Fruit fly (Drosophila melanogaster) whole organism, embryonic: ENCODE data around the gene RpL10Ab.

ENCODE experiments used
- BEAF-32 ChIP-seq: fragments of 200-800 bp; sonication (Bioruptor generic); optimal IDR thresholded peaks from 3 replicates; lab custom pipeline; 2017; ENCODE audit warnings: missing biosample characterization, missing genetic modification characterization, mild to moderate bottlenecking, moderate library complexity, missing genetic modification reagents
- CG10267 ChIP-seq: fragments of 200-800 bp; sonication (Bioruptor generic); optimal IDR thresholded peaks from 2 replicates; lab custom pipeline; 2018; ENCODE audit warnings: missing biosample characterization, mild to moderate bottlenecking, missing genetic modification characterization, moderate library complexity
- CG10959 ChIP-seq: fragments of 200-800 bp; sonication (Bioruptor generic); IDR thresholded peaks from 2 replicates; pipeline ENCODE4 v1.3.6; 2022; ENCODE audit warnings: missing biosample characterization, missing genetic modification characterization
- CG11093 ChIP-seq: fragments of 200-800 bp; sonication (Bioruptor generic); IDR thresholded peaks from 3 replicates; pipeline ENCODE4 v1.3.6; 2022; ENCODE audit warnings: missing biosample characterization, missing genetic modification characterization
- CG12071 ChIP-seq: fragments of 200-800 bp; sonication (Bioruptor generic); optimal IDR thresholded peaks from 3 replicates; lab custom pipeline; 2018; ENCODE audit warnings: missing biosample characterization, mild to moderate bottlenecking, missing genetic modification characterization
- CG12391 ChIP-seq: fragments of 200-800 bp; sonication (Bioruptor generic); optimal IDR thresholded peaks from 3 replicates; lab custom pipeline; 2018; ENCODE audit warnings: missing biosample characterization, mild to moderate bottlenecking, missing genetic modification characterization, moderate library complexity
- CG12769 ChIP-seq: fragments of 200-800 bp; sonication (Bioruptor generic); optimal IDR thresholded peaks from 2 replicates; lab custom pipeline; 2019; ENCODE audit warnings: missing biosample characterization, mild to moderate bottlenecking, missing genetic modification characterization, moderate library complexity
- CG12942 ChIP-seq: fragments of 200-800 bp; sonication (Bioruptor generic); optimal IDR thresholded peaks from 3 replicates; lab custom pipeline; 2016; ENCODE audit warnings: missing biosample characterization, missing genetic modification characterization
- CG14965 ChIP-seq: fragments of 200-800 bp; sonication (Bioruptor generic); optimal IDR thresholded peaks from 2 replicates; lab custom pipeline; 2016; ENCODE audit warnings: missing biosample characterization, missing genetic modification characterization, borderline replicate concordance
- CG15601 ChIP-seq: fragments of 200-800 bp; sonication (Bioruptor generic); optimal IDR thresholded peaks from 3 replicates; lab custom pipeline; 2019; ENCODE audit warnings: missing biosample characterization, mild to moderate bottlenecking, missing genetic modification characterization, moderate library complexity
- CG17568 ChIP-seq: fragments of 200-800 bp; sonication (Bioruptor generic); optimal IDR thresholded peaks from 2 replicates; lab custom pipeline; 2018; ENCODE audit warnings: missing biosample characterization, mild to moderate bottlenecking, missing genetic modification characterization, moderate library complexity
- CG1792 ChIP-seq: fragments of 200-800 bp; sonication (Bioruptor generic); optimal IDR thresholded peaks from 2 replicates; lab custom pipeline; 2016; ENCODE audit warnings: missing biosample characterization, missing genetic modification characterization
- CG2889 ChIP-seq: fragments of 200-800 bp; sonication (Bioruptor generic); IDR thresholded peaks from 3 replicates; pipeline ENCODE4 v1.3.6; 2022; ENCODE audit warnings: missing biosample characterization, missing genetic modification characterization
- CG30020 ChIP-seq: fragments of 200-800 bp; optimal IDR thresholded peaks from 2 replicates; lab custom pipeline; 2019; ENCODE audit warnings: missing biosample characterization, mild to moderate bottlenecking, missing genetic modification characterization, moderate library complexity
- CG31441 ChIP-seq: fragments of 200-800 bp; sonication (Bioruptor generic); IDR thresholded peaks from 2 replicates; pipeline ENCODE4 v1.3.6; 2022; ENCODE audit warnings: missing biosample characterization, missing genetic modification characterization
- CG42726 ChIP-seq: fragments of 200-800 bp; sonication (Bioruptor generic); IDR thresholded peaks from 2 replicates; pipeline ENCODE4 v1.3.6; 2022; ENCODE audit warnings: missing biosample characterization, missing genetic modification characterization; ENCODE audit not compliant: partially characterized antibody
- CG4360 ChIP-seq: fragments of 200-800 bp; sonication (Bioruptor generic); IDR thresholded peaks from 2 replicates; pipeline ENCODE4 v1.3.6; 2022; ENCODE audit warnings: missing biosample characterization, missing genetic modification characterization
- CG4730 ChIP-seq: fragments of 200-800 bp; sonication (Bioruptor generic); IDR thresholded peaks from 2 replicates; pipeline ENCODE4 v1.3.6; 2022; ENCODE audit warnings: missing biosample characterization, missing genetic modification characterization
- CG6683 ChIP-seq: fragments of 200-800 bp; sonication (Bioruptor generic); optimal IDR thresholded peaks from 2 replicates; lab custom pipeline; 2017; ENCODE audit warnings: missing biosample characterization, mild to moderate bottlenecking, missing genetic modification characterization, missing genetic modification reagents
- CG7928 ChIP-seq: fragments of 200-800 bp; sonication (Bioruptor generic); optimal IDR thresholded peaks from 2 replicates; lab custom pipeline; 2017; ENCODE audit warnings: missing biosample characterization, mild to moderate bottlenecking, missing genetic modification characterization
- CG8924 ChIP-seq: fragments of 200-800 bp; optimal IDR thresholded peaks from 3 replicates; lab custom pipeline; 2019; ENCODE audit warnings: missing biosample characterization, mild to moderate bottlenecking, missing genetic modification characterization, moderate library complexity
- CoRest ChIP-seq: fragments of 200-800 bp; sonication (Bioruptor generic); optimal IDR thresholded peaks from 3 replicates; lab custom pipeline; 2018; ENCODE audit warnings: missing biosample characterization, mild to moderate bottlenecking, missing genetic modification characterization, moderate library complexity
- D19A ChIP-seq: fragments of 200-800 bp; optimal IDR thresholded peaks from 3 replicates; lab custom pipeline; 2019; ENCODE audit warnings: missing biosample characterization, mild to moderate bottlenecking, missing genetic modification characterization, moderate library complexity
- ERR ChIP-seq: fragments of 200-800 bp; sonication (Bioruptor generic); optimal IDR thresholded peaks from 2 replicates; lab custom pipeline; 2016; ENCODE audit warnings: missing biosample characterization, missing genetic modification characterization
- GATAe ChIP-seq: fragments of 200-800 bp; sonication (Bioruptor generic); conservative IDR thresholded peaks from 2 replicates; pipeline ENCODE4 v1.3.6; 2022; ENCODE audit warnings: missing biosample characterization, missing genetic modification characterization
- Gug ChIP-seq: fragments of 200-800 bp; sonication (Bioruptor generic); IDR thresholded peaks from 4 replicates; pipeline ENCODE4 v1.3.6; 2022; ENCODE audit warnings: missing biosample characterization, missing genetic modification characterization
- Poxn ChIP-seq: fragments of 200-800 bp; sonication (Bioruptor generic); IDR thresholded peaks from 2 replicates; pipeline ENCODE4 v1.3.6; 2022; ENCODE audit warnings: missing biosample characterization, missing genetic modification characterization
- amos ChIP-seq: fragments of 200-800 bp; sonication (Bioruptor generic); IDR thresholded peaks from 2 replicates; pipeline ENCODE4 v1.3.6; 2022; ENCODE audit warnings: missing biosample characterization, missing genetic modification characterization; ENCODE audit not compliant: partially characterized antibody
- chinmo ChIP-seq: fragments of 200-800 bp; sonication (Bioruptor generic); IDR thresholded peaks from 4 replicates; pipeline ENCODE4 v1.3.6; 2022; ENCODE audit warnings: missing biosample characterization, missing genetic modification characterization; ENCODE audit not compliant: partially characterized antibody
- cwo ChIP-seq: fragments of 200-800 bp; sonication (Bioruptor generic); optimal IDR thresholded peaks from 3 replicates; lab custom pipeline; 2017; ENCODE audit warnings: missing biosample characterization, missing genetic modification characterization, mild to moderate bottlenecking, moderate library complexity, missing genetic modification reagents
- dimm ChIP-seq: fragments of 200-800 bp; sonication (Bioruptor generic); IDR thresholded peaks from 2 replicates; pipeline ENCODE4 v1.3.6; 2022; ENCODE audit warnings: missing biosample characterization, missing genetic modification characterization
- dmrt99B ChIP-seq: fragments of 200-800 bp; sonication (Bioruptor generic); optimal IDR thresholded peaks from 2 replicates; lab custom pipeline; 2018; ENCODE audit warnings: missing biosample characterization, mild to moderate bottlenecking, missing genetic modification characterization, moderate library complexity
- exex ChIP-seq: fragments of 200-800 bp; sonication (Bioruptor generic); optimal IDR thresholded peaks from 4 replicates; lab custom pipeline; 2018; ENCODE audit warnings: missing biosample characterization, mild to moderate bottlenecking, missing genetic modification characterization, moderate library complexity
- ind ChIP-seq: fragments of 200-800 bp; sonication (Bioruptor generic); optimal IDR thresholded peaks from 3 replicates; lab custom pipeline; 2016; ENCODE audit warnings: missing biosample characterization, missing genetic modification characterization
- lab ChIP-seq: fragments of 200-800 bp; sonication (Bioruptor generic); optimal IDR thresholded peaks from 3 replicates; lab custom pipeline; 2017; ENCODE audit warnings: missing biosample characterization, missing genetic modification characterization, mild to moderate bottlenecking, moderate library complexity, missing genetic modification reagents
- luna ChIP-seq: fragments of 200-800 bp; sonication (Bioruptor generic); optimal IDR thresholded peaks from 2 replicates; lab custom pipeline; 2016; ENCODE audit warnings: missing biosample characterization, missing genetic modification characterization
- mirr ChIP-seq: fragments of 200-800 bp; sonication (Bioruptor generic); optimal IDR thresholded peaks from 3 replicates; lab custom pipeline; 2018; ENCODE audit warnings: missing biosample characterization, mild to moderate bottlenecking, missing genetic modification characterization
- org-1 ChIP-seq: fragments of 200-800 bp; sonication (Bioruptor generic); optimal IDR thresholded peaks from 2 replicates; lab custom pipeline; 2017; ENCODE audit warnings: missing biosample characterization, missing genetic modification characterization
- row ChIP-seq: fragments of 200-800 bp; sonication (Bioruptor generic); IDR thresholded peaks from 3 replicates; pipeline ENCODE4 v1.3.6; 2022; ENCODE audit warnings: missing biosample characterization, missing genetic modification characterization
- sd ChIP-seq: fragments of 200-800 bp; sonication (Bioruptor generic); optimal IDR thresholded peaks from 3 replicates; lab custom pipeline; 2018; ENCODE audit warnings: missing biosample characterization, mild to moderate bottlenecking, missing genetic modification characterization, moderate library complexity
- slbo ChIP-seq: fragments of 200-800 bp; sonication (Bioruptor generic); IDR thresholded peaks from 2 replicates; pipeline ENCODE4 v1.3.6; 2022; ENCODE audit warnings: missing biosample characterization, missing genetic modification characterization
- sob ChIP-seq: fragments of 200-800 bp; sonication (Bioruptor generic); IDR thresholded peaks from 2 replicates; pipeline ENCODE4 v1.3.6; 2022; ENCODE audit warnings: missing biosample characterization, missing genetic modification characterization
- sr ChIP-seq: fragments of 200-800 bp; sonication (Bioruptor generic); IDR thresholded peaks from 3 replicates; pipeline ENCODE4 v1.3.6; 2022; ENCODE audit warnings: missing biosample characterization, missing genetic modification characterization
- tap ChIP-seq: fragments of 200-800 bp; optimal IDR thresholded peaks from 3 replicates; lab custom pipeline; 2019; ENCODE audit warnings: missing biosample characterization, mild to moderate bottlenecking, missing genetic modification characterization, moderate library complexity
- tin ChIP-seq: fragments of 200-800 bp; sonication (Bioruptor generic); optimal IDR thresholded peaks from 3 replicates; lab custom pipeline; 2016; ENCODE audit warnings: missing biosample characterization, missing genetic modification characterization
- toy ChIP-seq: fragments of 200-800 bp; sonication (Bioruptor generic); IDR thresholded peaks from 2 replicates; pipeline ENCODE4 v1.3.6; 2022; ENCODE audit warnings: missing biosample characterization, missing genetic modification characterization
- trem ChIP-seq: fragments of 200-800 bp; optimal IDR thresholded peaks from 3 replicates; lab custom pipeline; 2019; ENCODE audit warnings: missing biosample characterization, mild to moderate bottlenecking, missing genetic modification characterization, moderate library complexity
- vfl ChIP-seq: fragments of 200-800 bp; sonication (Bioruptor generic); optimal IDR thresholded peaks from 2 replicates; lab custom pipeline; 2016; ENCODE audit warnings: missing biosample characterization, missing genetic modification characterization
- zen2 ChIP-seq: fragments of 200-800 bp; sonication (Bioruptor generic); IDR thresholded peaks from 3 replicates; pipeline ENCODE4 v1.3.6; 2022; ENCODE audit warnings: missing biosample characterization, missing genetic modification characterization; ENCODE audit not compliant: partially characterized antibody

RpL10Ab gene

DNA sequence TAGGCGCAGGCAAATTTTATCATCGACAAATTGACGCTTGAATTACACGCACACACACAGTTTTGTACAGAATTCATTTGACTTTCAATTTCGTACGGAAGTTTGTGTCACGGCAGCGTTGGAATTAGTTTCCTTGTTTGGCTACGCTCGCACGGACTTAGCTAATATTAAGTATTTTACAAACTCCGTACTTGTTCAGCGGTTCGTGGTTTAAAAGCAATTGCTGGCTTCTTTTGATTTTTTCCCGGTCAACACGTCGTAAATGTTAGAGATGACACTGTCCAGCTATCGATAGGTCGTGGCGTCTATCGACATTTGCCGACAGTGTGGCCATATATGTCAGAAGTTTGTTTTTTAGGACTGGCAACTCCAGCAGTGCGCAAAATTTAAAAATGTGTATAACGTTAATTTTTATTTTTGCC, 10.7 kb downstream of the RpL10Ab start, which contains the start of gene CycA (continued):
- TF ChIP-seq Poxn (GFP tag; lab: Robert Waterston, UW) = no peak
- TF ChIP-seq chinmo (GFP tag; lab: Robert Waterston, UW) = peak; percentile 84
- no peak for TF ChIP-seq ERR (GFP tag; lab: Kevin White, UChicago)
- no peak for TF ChIP-seq CG14965 (GFP tag; lab: Kevin White, UChicago)
- no peak for TF ChIP-seq CG1792 (GFP tag; lab: Kevin White, UChicago)
- TF ChIP-seq CG11093 = no peak
- TF ChIP-seq tap (tag; lab: Kevin White, UChicago) = no peak
- no peak for TF ChIP-seq CG4730 (GFP tag; lab: Robert Waterston, UW)
- no peak for TF ChIP-seq CG2889 (GFP tag; lab: Robert Waterston, UW)
- peak; percentile 26 for TF ChIP-seq D19A (tag; lab: Kevin White, UChicago)
- TF ChIP-seq toy = no peak
- no peak for TF ChIP-seq sr (GFP tag; lab: Robert Waterston, UW)

DNA sequence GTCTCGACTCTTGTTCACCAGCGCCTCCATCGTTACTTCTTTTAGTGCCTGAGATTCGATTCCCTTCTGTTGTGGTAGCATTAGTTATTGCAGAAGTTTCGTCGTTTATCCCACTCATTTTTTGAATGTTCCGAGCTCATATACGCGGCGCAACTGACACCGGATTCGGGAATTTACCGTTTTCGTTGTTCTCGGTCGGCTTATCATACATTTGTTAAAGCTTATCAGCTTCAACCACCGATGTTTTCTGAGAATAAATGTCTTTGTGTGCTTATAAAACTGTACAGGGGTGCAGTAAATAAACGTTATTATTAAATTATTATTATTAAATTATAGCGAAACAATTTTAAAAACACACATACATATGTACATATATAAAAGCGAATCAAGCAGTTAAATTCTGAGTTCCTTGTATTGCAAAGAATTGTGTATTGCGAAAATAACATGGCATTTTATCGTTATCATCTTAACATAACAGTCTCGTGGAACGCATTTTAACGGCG, 14.0 kb downstream of the RpL10Ab start, which contains the start of gene CG43064:
Gene CG43064 (minus strand): TSS at position 147 of the 503 bp plus-strand sequence.
- TF ChIP-seq CG30020 (tag; lab: Kevin White, UChicago) (no peak), CG10959 (no peak), trem (no peak), CG7928 (peak; percentile 62), exex (tag; lab: Kevin White, UChicago) (peak; percentile 18), mirr (GFP tag; lab: Kevin White, UChicago) (no peak), CG12942 (GFP tag; lab: Kevin White, UChicago) (no peak), CG12391 (no peak), sd (tag; lab: Kevin White, UChicago) (no peak), CG6683 (no peak), zen2 (GFP tag; lab: Robert Waterston, UW) (no peak), sob (GFP tag; lab: Robert Waterston, UW) (no peak), luna (no peak), amos (GFP tag; lab: Robert Waterston, UW) (no peak; the same call in 1 of the 2 replicates), BEAF-32 (GFP tag; lab: Kevin White, UChicago) (peak; percentile 7), CG11093 (no peak), CG12769 (no peak), CG4360 (no peak), org-1 (no peak), Gug (GFP tag; lab: Robert Waterston, UW) (no peak), CG15601 (tag; lab: Kevin White, UChicago) (peak; percentile 47), dimm (no peak), vfl (GFP tag; lab: Kevin White, UChicago) (no peak), CG10267 (tag; lab: Kevin White, UChicago) (no peak), CoRest (tag; lab: Kevin White, UChicago) (peak; percentile 1), CG8924 (tag; lab: Kevin White, UChicago) (no peak), lab (no peak), GATAe (GFP tag; lab: Robert Waterston, UW) (peak; percentile 77), CG42726 (GFP tag; lab: Robert Waterston, UW) (no peak), row (GFP tag; lab: Robert Waterston, UW) (0 out of 3 replicates have a peak, but pooled peaks have one; percentile 31), CG17568 (no peak), cwo (GFP tag; lab: Kevin White, UChicago) (no peak), CG12071 (GFP tag; lab: Kevin White, UChicago) (no peak), tin (GFP tag; lab: Kevin White, UChicago) (no peak), dmrt99B (tag; lab: Kevin White, UChicago) (no peak), slbo (no peak), CG31441 (GFP tag; lab: Robert Waterston, UW) (no peak), ind (GFP tag; lab: Kevin White, UChicago) (no peak)
